Fruit fly (Drosophila melanogaster) whole organism, embryonic: ENCODE results near the gene COX7AL2.

Source experiments
- CG10543 ChIP-seq: fragments of 200-800 bp; sonication (Bioruptor generic); optimal IDR thresholded peaks from 3 replicates; lab custom pipeline; 2017; ENCODE audit warnings: missing biosample characterization, mild to moderate bottlenecking, missing genetic modification characterization, moderate library complexity
- CG12299 ChIP-seq: fragments of 200-800 bp; sonication (Bioruptor generic); optimal IDR thresholded peaks from 2 replicates; lab custom pipeline; 2018; ENCODE audit warnings: missing biosample characterization, mild to moderate bottlenecking, missing genetic modification characterization
- CG12391 ChIP-seq: fragments of 200-800 bp; sonication (Bioruptor generic); optimal IDR thresholded peaks from 3 replicates; lab custom pipeline; 2018; ENCODE audit warnings: missing biosample characterization, mild to moderate bottlenecking, missing genetic modification characterization, moderate library complexity
- CG12659 ChIP-seq: fragments of 200-800 bp; sonication (Bioruptor generic); optimal IDR thresholded peaks from 3 replicates; lab custom pipeline; 2017; ENCODE audit warnings: mild to moderate bottlenecking, missing biosample characterization, missing genetic modification reagents, missing genetic modification characterization
- CG14965 ChIP-seq: fragments of 200-800 bp; sonication (Bioruptor generic); optimal IDR thresholded peaks from 2 replicates; lab custom pipeline; 2016; ENCODE audit warnings: missing biosample characterization, missing genetic modification characterization, borderline replicate concordance
- CG18262 ChIP-seq: fragments of 200-800 bp; optimal IDR thresholded peaks from 3 replicates; lab custom pipeline; 2019; ENCODE audit warnings: missing biosample characterization, mild to moderate bottlenecking, missing genetic modification characterization, moderate library complexity
- CG3281 ChIP-seq: fragments of 200-800 bp; sonication (Bioruptor generic); optimal IDR thresholded peaks from 3 replicates; lab custom pipeline; 2017; ENCODE audit warnings: missing biosample characterization, mild to moderate bottlenecking, missing genetic modification characterization
- CG42726 ChIP-seq: fragments of 200-800 bp; sonication (Bioruptor generic); IDR thresholded peaks from 2 replicates; pipeline ENCODE4 v1.3.6; 2022; ENCODE audit warnings: missing biosample characterization, missing genetic modification characterization; ENCODE audit not compliant: partially characterized antibody
- CG4360 ChIP-seq: fragments of 200-800 bp; sonication (Bioruptor generic); IDR thresholded peaks from 2 replicates; pipeline ENCODE4 v1.3.6; 2022; ENCODE audit warnings: missing biosample characterization, missing genetic modification characterization
- CG5245 ChIP-seq: fragments of 200-800 bp; sonication (Bioruptor generic); optimal IDR thresholded peaks from 3 replicates; lab custom pipeline; 2016; ENCODE audit warnings: missing biosample characterization, missing genetic modification characterization
- CG6683 ChIP-seq: fragments of 200-800 bp; sonication (Bioruptor generic); optimal IDR thresholded peaks from 2 replicates; lab custom pipeline; 2017; ENCODE audit warnings: missing biosample characterization, mild to moderate bottlenecking, missing genetic modification characterization, missing genetic modification reagents
- CG7556 ChIP-seq: fragments of 200-800 bp; sonication (Bioruptor generic); optimal IDR thresholded peaks from 2 replicates; lab custom pipeline; 2017; ENCODE audit warnings: missing biosample characterization, mild to moderate bottlenecking, missing genetic modification characterization
- CG8924 ChIP-seq: fragments of 200-800 bp; optimal IDR thresholded peaks from 3 replicates; lab custom pipeline; 2019; ENCODE audit warnings: missing biosample characterization, mild to moderate bottlenecking, missing genetic modification characterization, moderate library complexity
- Chrac-16 ChIP-seq: fragments of 200-800 bp; sonication (Bioruptor generic); optimal IDR thresholded peaks from 3 replicates; lab custom pipeline; 2016; ENCODE audit warnings: missing biosample characterization, missing genetic modification characterization
- Deaf1 ChIP-seq: fragments of 200-800 bp; optimal IDR thresholded peaks from 3 replicates; lab custom pipeline; 2019; ENCODE audit warnings: missing biosample characterization, mild to moderate bottlenecking, missing genetic modification characterization, moderate library complexity
- Dref ChIP-seq: fragments of 200-800 bp; sonication (Bioruptor generic); IDR thresholded peaks from 2 replicates; pipeline ENCODE4 v1.3.6; 2022; ENCODE audit warnings: missing biosample characterization, missing genetic modification characterization
- E2f2 ChIP-seq: fragments of 200-800 bp; sonication (Bioruptor generic); IDR thresholded peaks from 2 replicates; pipeline ENCODE4 v1.3.6; 2022; ENCODE audit warnings: missing biosample characterization, missing genetic modification characterization
- Hmr ChIP-seq: fragments of 200-800 bp; sonication (Bioruptor generic); optimal IDR thresholded peaks from 3 replicates; lab custom pipeline; 2017; ENCODE audit warnings: mild to moderate bottlenecking, missing biosample characterization, missing genetic modification reagents, missing genetic modification characterization
- Hr3 ChIP-seq: fragments of 200-800 bp; sonication (Bioruptor generic); optimal IDR thresholded peaks from 3 replicates; lab custom pipeline; 2016; ENCODE audit warnings: missing biosample characterization, missing genetic modification characterization
- MESR4 ChIP-seq: fragments of 200-800 bp; sonication (Bioruptor generic); optimal IDR thresholded peaks from 2 replicates; lab custom pipeline; 2018; ENCODE audit warnings: missing biosample characterization, mild to moderate bottlenecking, missing genetic modification characterization, moderate library complexity
- MTF-1 ChIP-seq: fragments of 200-800 bp; sonication (Bioruptor generic); optimal IDR thresholded peaks from 2 replicates; lab custom pipeline; 2018; ENCODE audit warnings: missing biosample characterization, mild to moderate bottlenecking, missing genetic modification characterization, borderline replicate concordance
- Meics ChIP-seq: fragments of 200-800 bp; sonication (Bioruptor generic); optimal IDR thresholded peaks from 2 replicates; lab custom pipeline; 2017; ENCODE audit warnings: missing biosample characterization, mild to moderate bottlenecking, missing genetic modification characterization
- Nf-YB ChIP-seq: fragments of 200-800 bp; sonication (Bioruptor generic); optimal IDR thresholded peaks from 3 replicates; lab custom pipeline; 2019; ENCODE audit warnings: missing biosample characterization, mild to moderate bottlenecking, missing genetic modification characterization, moderate library complexity
- Nf-YC ChIP-seq: fragments of 200-800 bp; optimal IDR thresholded peaks from 3 replicates; lab custom pipeline; 2019; ENCODE audit warnings: missing biosample characterization, mild to moderate bottlenecking, missing genetic modification characterization, moderate library complexity
- PHDP ChIP-seq: fragments of 200-800 bp; sonication (Bioruptor generic); optimal IDR thresholded peaks from 3 replicates; lab custom pipeline; 2018; ENCODE audit warnings: missing biosample characterization, mild to moderate bottlenecking, missing genetic modification characterization, moderate library complexity
- Sry-β ChIP-seq: fragments of 200-800 bp; sonication (Bioruptor generic); optimal IDR thresholded peaks from 2 replicates; lab custom pipeline; 2018; ENCODE audit warnings: missing biosample characterization, mild to moderate bottlenecking, missing genetic modification characterization, moderate library complexity
- Stat92E ChIP-seq, 3 experiments: fragments of >200 bp in 2 of 3; fragments of 200-800 bp in 1 of 3; sonication (Bioruptor generic) in 1 of 3; optimal IDR thresholded peaks; 2 replicates each; lab custom pipeline; 2017 to 2019; ENCODE audit warnings: missing biosample characterization in 3 of 3, missing genetic modification characterization in 3 of 3, mild to moderate bottlenecking in 1 of 3, moderate library complexity in 1 of 3
- abd-A ChIP-seq: fragments of 200-800 bp; sonication (Bioruptor generic); optimal IDR thresholded peaks from 3 replicates; lab custom pipeline; 2019; ENCODE audit warnings: missing biosample characterization, mild to moderate bottlenecking, missing genetic modification characterization, moderate library complexity
- ac ChIP-seq: fragments of 200-800 bp; sonication (Bioruptor generic); optimal IDR thresholded peaks from 3 replicates; lab custom pipeline; 2017; ENCODE audit warnings: missing biosample characterization, mild to moderate bottlenecking, missing genetic modification characterization
- az2 ChIP-seq: fragments of 200-800 bp; sonication (Bioruptor generic); optimal IDR thresholded peaks from 3 replicates; lab custom pipeline; 2016; ENCODE audit warnings: missing biosample characterization, missing genetic modification characterization
- bsh ChIP-seq, 2 experiments: fragments of 200-800 bp; sonication (Bioruptor generic); optimal IDR thresholded peaks; 2 replicates each; lab custom pipeline; 2017 to 2018; ENCODE audit warnings: mild to moderate bottlenecking in 2 of 2, missing biosample characterization in 2 of 2, missing genetic modification characterization in 2 of 2, moderate library complexity in 1 of 2
- cas ChIP-seq: fragments of 200-800 bp; sonication (Bioruptor generic); IDR thresholded peaks from 2 replicates; pipeline ENCODE4 v1.3.6; 2022; ENCODE audit warnings: missing biosample characterization, missing genetic modification characterization
- ci ChIP-seq: fragments of 200-800 bp; sonication (Bioruptor generic); IDR thresholded peaks from 3 replicates; pipeline ENCODE4 v1.3.6; 2022; ENCODE audit warnings: missing biosample characterization, missing genetic modification characterization
- ems ChIP-seq: fragments of 200-800 bp; sonication (Bioruptor generic); optimal IDR thresholded peaks from 3 replicates; lab custom pipeline; 2016; ENCODE audit warnings: missing biosample characterization, missing genetic modification characterization
- gsb-n ChIP-seq: fragments of 200-800 bp; sonication (Bioruptor generic); optimal IDR thresholded peaks from 3 replicates; lab custom pipeline; 2018; ENCODE audit warnings: missing biosample characterization, mild to moderate bottlenecking, missing genetic modification characterization
- hb ChIP-seq: fragments of 200-800 bp; sonication (Bioruptor generic); IDR thresholded peaks from 3 replicates; pipeline ENCODE4 v1.3.6; 2022; ENCODE audit warnings: missing biosample characterization, missing genetic modification characterization; ENCODE audit not compliant: partially characterized antibody
- her ChIP-seq: fragments of 200-800 bp; sonication (Bioruptor generic); optimal IDR thresholded peaks from 2 replicates; lab custom pipeline; 2016; ENCODE audit warnings: missing biosample characterization, missing genetic modification characterization
- pum ChIP-seq: fragments of 200-800 bp; sonication (Bioruptor generic); optimal IDR thresholded peaks from 2 replicates; lab custom pipeline; 2016; ENCODE audit warnings: missing biosample characterization, missing genetic modification characterization
- scrt ChIP-seq: fragments of 200-800 bp; sonication (Bioruptor generic); optimal IDR thresholded peaks from 2 replicates; lab custom pipeline; 2018; ENCODE audit warnings: missing biosample characterization, mild to moderate bottlenecking, missing genetic modification characterization, moderate library complexity
- sd ChIP-seq: fragments of 200-800 bp; sonication (Bioruptor generic); optimal IDR thresholded peaks from 3 replicates; lab custom pipeline; 2018; ENCODE audit warnings: missing biosample characterization, mild to moderate bottlenecking, missing genetic modification characterization, moderate library complexity
- shn ChIP-seq: fragments of 200-800 bp; sonication (Bioruptor generic); optimal IDR thresholded peaks from 3 replicates; lab custom pipeline; 2016; ENCODE audit warnings: missing biosample characterization, missing genetic modification characterization
- stc ChIP-seq: fragments of 200-800 bp; sonication (Bioruptor generic); IDR thresholded peaks from 2 replicates; pipeline ENCODE4 v1.3.6; 2022; ENCODE audit warnings: missing biosample characterization, missing genetic modification characterization
- tin ChIP-seq: fragments of 200-800 bp; sonication (Bioruptor generic); optimal IDR thresholded peaks from 3 replicates; lab custom pipeline; 2016; ENCODE audit warnings: missing biosample characterization, missing genetic modification characterization
- trem ChIP-seq: fragments of 200-800 bp; optimal IDR thresholded peaks from 3 replicates; lab custom pipeline; 2019; ENCODE audit warnings: missing biosample characterization, mild to moderate bottlenecking, missing genetic modification characterization, moderate library complexity
- zen ChIP-seq: fragments of 200-800 bp; sonication (Bioruptor generic); optimal IDR thresholded peaks from 3 replicates; lab custom pipeline; 2018; ENCODE audit warnings: missing biosample characterization, mild to moderate bottlenecking, missing genetic modification characterization, moderate library complexity
- zfh2 ChIP-seq: fragments of 200-800 bp; sonication (Bioruptor generic); optimal IDR thresholded peaks from 2 replicates; lab custom pipeline; 2016; ENCODE audit warnings: missing biosample characterization, missing genetic modification characterization

The COX7AL2 gene

dm6 chr2L:2191404-2191803 is 6.3 kb downstream of the COX7AL2 start:
- TF ChIP-seq tin, result no peak
- no peak for TF ChIP-seq gsb-n (tag; lab: Kevin White, UChicago)
- peak; percentile 63 for TF ChIP-seq sd (tag; lab: Kevin White, UChicago)
- no peak for TF ChIP-seq Stat92E (GFP tag; optimal IDR thresholded peaks at IDR 0.05; lab: Kevin White, UChicago)
- TF ChIP-seq her (GFP tag; lab: Kevin White, UChicago), result no peak
- TF ChIP-seq Deaf1 (tag; lab: Kevin White, UChicago), result no peak
- peak; percentile 5 for TF ChIP-seq CG10543 (GFP tag; lab: Kevin White, UChicago)
- TF ChIP-seq pum (GFP tag; lab: Kevin White, UChicago), result no peak
- no peak for TF ChIP-seq zen
- no peak for TF ChIP-seq E2f2 (GFP tag; lab: Robert Waterston, UW)
- TF ChIP-seq zfh2 (GFP tag; lab: Kevin White, UChicago), result no peak
- peak; percentile 52 for TF ChIP-seq abd-A (tag; lab: Kevin White, UChicago)
- TF ChIP-seq Chrac-16 (GFP tag; lab: Kevin White, UChicago), result no peak
- no peak for TF ChIP-seq CG7556 (GFP tag; lab: Kevin White, UChicago)

- no peak for TF ChIP-seq CG12299
- 0 out of 3 replicates have a peak, but pooled peaks have one; percentile 29 for TF ChIP-seq ci (GFP tag; lab: Robert Waterston, UW)
Observed at dm6 chr2L:2190684-2191083, 7.0 kb downstream of the COX7AL2 start.

- peak; percentile 23 for TF ChIP-seq scrt (GFP tag; lab: Kevin White, UChicago)
- no peak for TF ChIP-seq hb (GFP tag; lab: Robert Waterston, UW)
- TF ChIP-seq Dref (GFP tag; lab: Robert Waterston, UW), result no peak
- peak; percentile 78 for TF ChIP-seq az2 (GFP tag; lab: Kevin White, UChicago)
- TF ChIP-seq ems (GFP tag; lab: Kevin White, UChicago), result peak; percentile 13
- TF ChIP-seq stc, result no peak
- TF ChIP-seq CG8924 (tag; lab: Kevin White, UChicago), result peak; percentile 69
- no peak for TF ChIP-seq cas
- TF ChIP-seq Sry-β, result peak; percentile 39
- TF ChIP-seq MTF-1 (GFP tag; lab: Kevin White, UChicago), result peak; percentile 64
- TF ChIP-seq CG5245 (GFP tag; lab: Kevin White, UChicago), result peak; percentile 65
- peak in 1 of 2 experiments; percentile 94 for TF ChIP-seq bsh (GFP tag; optimal IDR thresholded peaks at IDR 0.05; lab: Kevin White, UChicago)
- no peak for TF ChIP-seq Deaf1 (tag; lab: Kevin White, UChicago)
- TF ChIP-seq shn (GFP tag; lab: Kevin White, UChicago), result peak; percentile 52
- TF ChIP-seq CG42726, result no peak
- peak; percentile 77 for TF ChIP-seq CG12391 (tag; lab: Kevin White, UChicago)
- peak; percentile 79 for TF ChIP-seq CG4360
- TF ChIP-seq CG6683 (GFP tag; lab: Kevin White, UChicago), result no peak
- TF ChIP-seq Hmr, result no peak
- no peak for TF ChIP-seq Meics
- peak; percentile 56 for TF ChIP-seq Hr3 (GFP tag; lab: Kevin White, UChicago)
- TF ChIP-seq Nf-YB (GFP tag; lab: Kevin White, UChicago), result peak; percentile 36
- TF ChIP-seq MESR4 (GFP tag; lab: Kevin White, UChicago), result no peak
- peak; percentile 36 for TF ChIP-seq PHDP
- TF ChIP-seq CG18262 (tag; lab: Kevin White, UChicago), result peak; percentile 90
- peak; percentile 51 for TF ChIP-seq ac
- TF ChIP-seq Nf-YC (tag; lab: Kevin White, UChicago), result no peak
- no peak for TF ChIP-seq CG14965 (GFP tag; lab: Kevin White, UChicago)
- peak; percentile 75 for TF ChIP-seq trem
- no peak for TF ChIP-seq CG3281 (GFP tag; lab: Kevin White, UChicago)
- TF ChIP-seq CG12659 (GFP tag; lab: Kevin White, UChicago), result peak; percentile 6
Observed at dm6 chr2L:2189100-2189499, 8.6 kb downstream of the COX7AL2 start.
